Fruit fly (Drosophila melanogaster) whole organism, prepupa: ENCODE measurements around the gene ac.

Source experiments
- CG10631 ChIP-seq: fragments of 200-800 bp; sonication (Bioruptor generic); optimal IDR thresholded peaks from 2 replicates; lab custom pipeline; 2016; ENCODE audit warnings: missing biosample characterization, missing genetic modification characterization
- CG11902 ChIP-seq: fragments of 200-800 bp; sonication (Bioruptor generic); optimal IDR thresholded peaks from 3 replicates; lab custom pipeline; 2016; ENCODE audit warnings: missing biosample characterization, missing genetic modification characterization
- CG8319 ChIP-seq: fragments of 200-800 bp; sonication (Bioruptor generic); optimal IDR thresholded peaks from 3 replicates; lab custom pipeline; 2016; ENCODE audit warnings: missing biosample characterization, missing genetic modification characterization
- Eip93F ChIP-seq: fragments of 200-800 bp; sonication (Bioruptor generic); optimal IDR thresholded peaks from 2 replicates; lab custom pipeline; 2016; ENCODE audit warnings: missing biosample characterization, mild to moderate bottlenecking, missing genetic modification characterization
- Ets21C ChIP-seq: fragments of 200-800 bp; sonication (Bioruptor generic); optimal IDR thresholded peaks from 3 replicates; lab custom pipeline; 2016; ENCODE audit warnings: missing biosample characterization, missing genetic modification characterization
- OdsH ChIP-seq: fragments of 200-800 bp; sonication (Bioruptor generic); optimal IDR thresholded peaks from 3 replicates; lab custom pipeline; 2016; ENCODE audit warnings: missing biosample characterization, missing genetic modification characterization
- dac ChIP-seq: fragments of 200-800 bp; sonication (Bioruptor generic); optimal IDR thresholded peaks from 2 replicates; lab custom pipeline; 2017; ENCODE audit warnings: missing biosample characterization, mild to moderate bottlenecking, missing genetic modification characterization
- eg ChIP-seq: fragments of 200-800 bp; sonication (Bioruptor generic); IDR thresholded peaks from 3 replicates; pipeline ENCODE4 v1.3.6; 2022; ENCODE audit warnings: missing biosample characterization, missing genetic modification characterization

- TF ChIP-seq OdsH (GFP tag; lab: Kevin White, UChicago), result no peak
- no peak for TF ChIP-seq CG11902
- TF ChIP-seq CG8319 (GFP tag; lab: Kevin White, UChicago), result no peak
- no peak for TF ChIP-seq Eip93F (GFP tag; lab: Kevin White, UChicago)
- no peak for TF ChIP-seq eg (GFP tag; lab: Robert Waterston, UW)
- TF ChIP-seq Ets21C (GFP tag; lab: Kevin White, UChicago), result no peak
- no peak for TF ChIP-seq CG10631 (GFP tag; lab: Kevin White, UChicago)
- TF ChIP-seq dac, result no peak
Measured at dm6 chrX:377388-377787, 7.6 kb downstream of the ac start.
